Fruit fly (Drosophila melanogaster) whole organism: ENCODE measurements around the gene CG42246.

ENCODE experiments used
- Dll ChIP-seq: fragments of >200 bp; optimal IDR thresholded peaks from 2 replicates; lab custom pipeline; 2017
- pan ChIP-seq: fragments of >200 bp; optimal IDR thresholded peaks from 2 replicates; lab custom pipeline; 2017
- psq ChIP-seq: fragments of >200 bp; optimal IDR thresholded peaks from 2 replicates; lab custom pipeline; 2017
- usp ChIP-seq: fragments of >200 bp; optimal IDR thresholded peaks from 2 replicates; lab custom pipeline; 2017; ENCODE audit warnings: missing biosample characterization, missing genetic modification characterization, mixed read lengths

DNA sequence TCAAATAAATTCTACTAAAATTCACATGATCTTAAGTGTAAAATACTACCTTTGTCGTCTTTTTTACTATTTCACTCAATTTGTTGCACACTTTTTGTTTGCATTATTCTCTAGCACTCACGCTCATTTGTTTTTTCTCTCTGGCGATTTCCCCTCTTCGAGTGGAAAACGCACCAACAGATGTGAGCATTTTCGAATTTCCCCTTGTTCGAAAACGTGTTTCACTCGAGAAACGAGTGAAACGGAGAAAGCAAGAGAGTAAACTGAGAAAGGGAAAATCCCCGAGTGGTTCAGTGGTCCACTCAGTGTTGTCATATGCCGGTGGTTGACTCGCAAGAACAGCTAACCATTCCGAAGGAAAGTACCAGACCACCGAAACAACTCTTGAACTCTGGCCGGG, 33.3 kb upstream of the CG42246 start:
- TF ChIP-seq pan (lab: Kevin White, UChicago): no peak
- no peak for TF ChIP-seq Dll (lab: Kevin White, UChicago)
- no peak for TF ChIP-seq psq (lab: Kevin White, UChicago)
- TF ChIP-seq usp: no peak
